Worm (Caenorhabditis elegans): Measurements from ENCODE around the gene akap-1.
A peak's percentile ranks its signal among the peaks of the same experiment; 100 is the strongest.

Gene akap-1

DNA sequence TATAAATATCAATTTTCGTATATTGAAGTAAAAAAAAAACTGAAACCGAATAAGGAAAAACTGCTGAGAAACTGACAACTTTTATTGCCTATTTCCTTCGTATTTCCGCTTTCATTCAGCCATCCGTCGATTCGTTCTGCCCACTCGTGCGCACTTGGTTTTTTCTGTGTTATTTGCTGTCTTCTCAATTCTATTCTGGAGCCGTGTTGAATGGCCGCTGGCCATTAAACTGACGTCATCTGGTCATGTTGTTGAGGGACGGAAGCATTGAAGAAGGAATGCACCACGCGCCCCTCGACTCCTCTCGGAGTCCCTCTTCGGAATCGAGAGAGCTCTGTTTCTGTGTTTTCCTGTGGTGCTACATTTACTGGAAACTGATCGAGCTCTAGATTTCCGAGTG is 4.6 kb upstream of the akap-1 start (continued):
- TF ChIP-seq ama-1 (optimal IDR thresholded peaks at IDR 0.05) (no peak), nhr-20 (tag; optimal IDR thresholded peaks at IDR 0.05) (no peak), alr-1 (tag; optimal IDR thresholded peaks at IDR 0.05; ENCODE audit: borderline replicate concordance) (no peak), pqm-1 (tag; optimal IDR thresholded peaks at IDR 0.05) (no peak), unc-86 (tag; optimal IDR thresholded peaks at IDR 0.05) (peak; percentile 37), ceh-88 (GFP tag; IDR thresholded peaks at IDR 0.05) (no peak), C16A3.4 (tag; optimal IDR thresholded peaks at IDR 0.05) (no peak), unc-130 (tag; optimal IDR thresholded peaks at IDR 0.05) (no peak), ces-1 (GFP tag; optimal IDR thresholded peaks at IDR 0.05) (no peak), mab-9 (GFP tag; IDR thresholded peaks at IDR 0.05) (no peak), ets-5 (GFP tag; IDR thresholded peaks at IDR 0.05) (no peak), tlp-1 (tag; optimal IDR thresholded peaks at IDR 0.05) (no peak), sup-37 (GFP tag; optimal IDR thresholded peaks at IDR 0.05) (no peak), fkh-4 (tag; optimal IDR thresholded peaks at IDR 0.05; ENCODE audit: borderline replicate concordance) (no peak), jun-1 (tag; optimal IDR thresholded peaks at IDR 0.05) (no peak), nhr-77 (tag; optimal IDR thresholded peaks at IDR 0.05) (no peak), mdl-1 (tag; optimal IDR thresholded peaks at IDR 0.05) (no peak), lin-14 (GFP tag; optimal IDR thresholded peaks at IDR 0.05) (peak; percentile 82), isw-1 (GFP tag; IDR thresholded peaks at IDR 0.05) (0 out of 2 replicates have a peak, but pooled peaks have one; percentile 2), C04F5.9 (tag; optimal IDR thresholded peaks at IDR 0.05) (no peak), unc-30 (tag; optimal IDR thresholded peaks at IDR 0.05) (no peak), hlh-4 (tag; optimal IDR thresholded peaks at IDR 0.05) (no peak), lin-15B (tag; optimal IDR thresholded peaks at IDR 0.05) (no peak), ceh-63 (GFP tag; optimal IDR thresholded peaks at IDR 0.05) (no peak), pax-3 (tag; optimal IDR thresholded peaks at IDR 0.05) (no peak), Y116A8C.19 (tag; optimal IDR thresholded peaks at IDR 0.05; ENCODE audit: borderline replicate concordance) (no peak), egl-13 (tag; optimal IDR thresholded peaks at IDR 0.05) (peak; percentile 44), lsy-2 (tag; optimal IDR thresholded peaks at IDR 0.05) (peak in 1 of 2 experiments; percentile 48), nhr-90 (tag; optimal IDR thresholded peaks at IDR 0.05; ENCODE audit: poor library complexity) (no peak), elt-3 (tag; optimal IDR thresholded peaks at IDR 0.05) (no peak), fkh-8 (tag; optimal IDR thresholded peaks at IDR 0.05) (peak; percentile 73), ceh-82 (tag; optimal IDR thresholded peaks at IDR 0.05) (peak in 1 of 3 experiments; percentile 7), elt-2 (tag; optimal IDR thresholded peaks at IDR 0.05) (no peak), dsc-1 (tag; optimal IDR thresholded peaks at IDR 0.05) (peak; percentile 1), nhr-19 (GFP tag; conservative IDR thresholded peaks at IDR 0.05) (no peak)

DNA sequence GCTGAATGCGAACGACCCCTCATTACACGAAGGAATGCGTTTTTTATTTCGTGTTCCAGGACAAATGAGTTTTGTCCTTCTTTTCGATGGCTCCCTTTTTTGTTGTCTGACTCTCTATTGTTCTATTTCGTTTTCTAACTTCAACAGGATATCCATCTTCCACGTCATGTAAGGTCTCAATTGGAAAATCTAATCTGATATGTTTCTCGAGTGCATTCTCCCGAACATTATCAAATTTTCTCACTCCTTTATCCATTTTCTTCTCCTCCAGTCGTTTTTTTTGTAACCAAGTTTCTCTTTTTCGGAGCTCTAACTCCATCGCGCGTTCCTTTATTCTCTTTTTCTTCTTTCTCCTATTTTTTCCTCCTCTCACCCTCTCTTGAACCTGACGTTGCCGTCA is 2.8 kb upstream of the akap-1 start:
- TF ChIP-seq dpl-1 (GFP tag; optimal IDR thresholded peaks at IDR 0.05) (no peak), fkh-10 (GFP tag; optimal IDR thresholded peaks at IDR 0.05) (peak; percentile 92), sptf-1 (tag; optimal IDR thresholded peaks at IDR 0.05) (no peak), lin-14 (GFP tag; optimal IDR thresholded peaks at IDR 0.05) (peak; percentile 48)

DNA sequence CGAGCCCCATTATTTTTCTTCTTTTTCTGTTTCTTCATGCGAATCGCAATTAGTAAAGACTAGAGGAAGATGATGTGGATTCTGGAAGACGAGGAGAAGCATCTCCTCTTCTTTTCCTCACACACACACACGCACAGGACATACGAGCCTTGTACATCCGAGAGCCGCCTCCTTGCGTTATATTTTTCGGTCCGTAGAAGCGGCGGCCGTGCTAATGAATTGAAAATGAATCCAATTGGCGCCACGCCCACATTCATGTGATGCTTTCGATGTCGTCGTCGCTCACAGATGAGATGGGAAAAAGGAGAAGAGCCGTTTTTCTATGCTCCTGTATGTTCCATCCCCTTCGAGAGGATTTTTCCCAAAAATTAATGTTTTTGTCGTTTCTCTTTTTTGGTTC is 1.7 kb upstream of the akap-1 start:
- no peak for TF ChIP-seq nhr-47 (tag; optimal IDR thresholded peaks at IDR 0.05)
- peak; percentile 20 for TF ChIP-seq nhr-71 (tag; optimal IDR thresholded peaks at IDR 0.05)
- TF ChIP-seq lin-14 (GFP tag; optimal IDR thresholded peaks at IDR 0.05): peak; percentile 70
- TF ChIP-seq nhr-28 (tag; optimal IDR thresholded peaks at IDR 0.05): no peak
- TF ChIP-seq unc-86 (tag; optimal IDR thresholded peaks at IDR 0.05): peak; percentile 4
- peak; percentile 63 for TF ChIP-seq ceh-63 (GFP tag; optimal IDR thresholded peaks at IDR 0.05)
